Worm (Caenorhabditis elegans): Measurements from ENCODE around the gene rpn-13.

The rpn-13 gene

DNA sequence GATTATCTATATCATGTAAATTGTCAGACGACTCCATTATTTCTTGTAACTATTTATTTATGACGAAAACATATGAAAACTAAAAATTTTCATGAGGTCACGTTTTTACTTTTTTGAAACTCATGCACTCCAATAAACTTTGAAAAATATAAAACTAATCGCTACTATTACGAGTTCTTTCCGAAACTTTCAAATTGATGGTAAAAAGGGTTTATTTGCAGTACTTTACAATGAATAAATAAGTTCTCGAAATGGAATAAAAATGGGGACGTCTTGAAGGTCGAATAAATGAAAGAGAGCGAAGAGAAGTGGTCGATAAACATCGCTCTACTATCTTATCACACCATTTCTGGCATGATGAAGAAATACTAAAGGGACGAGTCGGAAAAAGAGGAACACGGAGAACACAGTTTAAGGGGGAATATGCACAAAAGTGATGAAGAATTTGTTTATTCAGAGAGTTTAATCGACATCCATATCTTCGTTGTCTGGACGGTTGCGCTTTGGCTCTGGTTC lies 1.8 kb downstream of the rpn-13 start, which contains the start of gene let-767:
TSS of gene let-767 (minus strand) at position 51 of the 516 bp plus-strand sequence.
- TF ChIP-seq tlf-1 (GFP tag; optimal IDR thresholded peaks at IDR 0.05) = no peak
- no peak for TF ChIP-seq atf-7 (tag; optimal IDR thresholded peaks at IDR 0.05)
- no peak for TF ChIP-seq sea-2 (GFP tag; IDR thresholded peaks at IDR 0.05)
- no peak for TF ChIP-seq F23B12.7 (tag; optimal IDR thresholded peaks at IDR 0.05; ENCODE audit: insufficient read depth)
- TF ChIP-seq ekl-4 (GFP tag; IDR thresholded peaks at IDR 0.05) = peak; percentile 32; the same call in 1 of the 2 replicates
- TF ChIP-seq F33H1.4 (GFP tag; IDR thresholded peaks at IDR 0.05) = no peak
- TF ChIP-seq snpc-4 (GFP tag; optimal IDR thresholded peaks at IDR 0.05) = no peak
- no peak for TF ChIP-seq snpc-4 (tag; optimal IDR thresholded peaks at IDR 0.05)
- TF ChIP-seq hmg-1.2 (GFP tag; IDR thresholded peaks at IDR 0.05) = 0 out of 2 replicates have a peak, but pooled peaks have one; percentile 4
- TF ChIP-seq madf-3 (GFP tag; IDR thresholded peaks at IDR 0.05) = 0 out of 2 replicates have a peak, but pooled peaks have one; percentile 36
- TF ChIP-seq akir-1 (GFP tag; optimal IDR thresholded peaks at IDR 0.05) = no peak
- TF ChIP-seq nhr-120 (GFP tag; IDR thresholded peaks at IDR 0.05) = no peak
- no peak for TF ChIP-seq Y56A3A.18 (GFP tag; IDR thresholded peaks at IDR 0.05)
- TF ChIP-seq ceh-91 (GFP tag; IDR thresholded peaks at IDR 0.05) = no peak
- peak; percentile 45 for TF ChIP-seq nhr-80 (tag; optimal IDR thresholded peaks at IDR 0.05)
- no peak for TF ChIP-seq madf-6 (GFP tag; IDR thresholded peaks at IDR 0.05)

DNA sequence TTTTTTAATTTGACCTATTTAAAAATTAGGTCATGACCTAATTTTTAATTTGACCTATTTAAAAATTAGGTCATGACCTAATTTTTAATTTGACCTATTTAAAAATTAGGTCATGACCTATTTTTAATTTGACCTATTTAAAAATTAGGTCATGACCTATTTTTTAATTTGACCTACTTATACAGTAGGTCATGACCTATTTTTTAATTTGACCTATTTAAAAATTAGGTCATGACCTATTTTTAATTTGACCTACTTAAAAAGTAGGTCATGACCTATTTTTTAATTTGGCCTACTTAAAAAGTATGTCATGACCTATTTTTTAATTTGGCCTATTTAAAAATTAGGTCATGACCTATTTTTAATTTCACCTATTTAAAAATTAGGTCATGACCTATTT lies 4.0 kb downstream of the rpn-13 start:
- TF ChIP-seq madf-6 (GFP tag; IDR thresholded peaks at IDR 0.05) (peak; percentile 69), madf-8 (GFP tag; conservative IDR thresholded peaks at IDR 0.05) (peak; percentile 41; the same call in 1 of the 2 replicates)

DNA sequence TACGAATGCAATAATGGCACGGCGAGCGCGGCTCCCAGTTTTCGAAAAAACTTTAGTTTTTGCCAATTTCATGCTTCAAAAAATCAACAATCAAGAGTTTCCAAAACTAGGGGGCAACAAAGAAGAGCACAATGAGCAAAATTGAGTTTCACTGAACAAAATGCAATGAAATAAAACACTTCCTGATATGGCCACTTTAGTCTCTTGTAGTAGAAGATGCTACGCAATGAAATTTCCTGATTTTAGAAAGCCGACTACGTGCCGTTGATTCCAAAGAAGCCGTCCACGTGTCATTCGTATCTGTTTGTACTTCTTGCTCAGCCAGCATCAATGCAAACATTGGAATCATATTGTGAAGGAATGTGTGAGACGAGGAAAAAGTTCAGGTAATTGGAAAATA lies 7.4 kb downstream of the rpn-13 start:
- TF ChIP-seq snpc-4 (GFP tag; optimal IDR thresholded peaks at IDR 0.05) = no peak
- TF ChIP-seq snpc-4 (tag; optimal IDR thresholded peaks at IDR 0.05) = no peak
- TF ChIP-seq ama-1 (optimal IDR thresholded peaks at IDR 0.05) = no peak
- no peak for TF ChIP-seq ama-1 (GFP tag; optimal IDR thresholded peaks at IDR 0.05)
- TF ChIP-seq snpc-1.3 (tag; optimal IDR thresholded peaks at IDR 0.05; ENCODE audit: insufficient read depth) = no peak
- no peak for TF ChIP-seq egrh-3 (GFP tag; IDR thresholded peaks at IDR 0.05)
- TF ChIP-seq F49E8.2 (tag; optimal IDR thresholded peaks at IDR 0.05; ENCODE audit: insufficient read depth) = no peak
- TF ChIP-seq nfya-1 (tag; optimal IDR thresholded peaks at IDR 0.05; ENCODE audit: borderline replicate concordance, insufficient read depth) = no peak
- TF ChIP-seq fkh-3 (tag; optimal IDR thresholded peaks at IDR 0.05) = no peak
- TF ChIP-seq Y67H2A.10 (GFP tag; conservative IDR thresholded peaks at IDR 0.05) = no peak
- TF ChIP-seq ceh-40 (GFP tag; IDR thresholded peaks at IDR 0.05) = no peak
- TF ChIP-seq efl-1 (GFP tag; optimal IDR thresholded peaks at IDR 0.05) = no peak
- no peak for TF ChIP-seq nhr-27 (tag; optimal IDR thresholded peaks at IDR 0.05)

DNA sequence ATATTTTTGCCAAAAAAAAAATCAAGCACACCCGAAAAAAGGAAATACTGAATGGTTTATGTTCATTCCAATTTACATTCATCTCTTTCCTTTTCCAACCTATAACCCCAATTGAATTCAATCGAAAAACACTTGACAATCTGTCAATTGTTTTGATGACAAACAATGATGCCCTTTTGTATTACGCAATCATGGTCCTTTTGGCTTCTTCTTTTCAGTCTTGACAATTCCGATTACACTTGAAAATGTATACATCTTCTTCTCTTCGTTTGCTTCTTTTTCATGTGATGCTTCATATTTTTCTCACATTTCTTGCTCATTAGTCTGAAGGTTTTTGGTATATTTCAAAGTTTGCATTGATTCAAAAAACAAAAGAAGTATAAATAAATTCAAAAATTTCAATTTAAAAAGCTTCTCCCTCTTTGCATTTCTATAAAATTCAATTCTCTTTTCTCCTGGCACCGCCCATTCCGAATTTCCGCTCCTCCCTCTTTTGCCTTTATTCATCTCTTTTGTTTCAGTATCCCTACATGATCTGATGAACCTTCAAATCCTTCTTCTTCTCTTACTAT lies 10.4 kb downstream of the rpn-13 start, which contains the start of gene C56G2.4:
TSS of gene C56G2.4 (plus strand) at position 522 of the 572 bp plus-strand sequence.
- TF ChIP-seq pbrm-1 (GFP tag; IDR thresholded peaks at IDR 0.05) (no peak), hlh-26 (GFP tag; conservative IDR thresholded peaks at IDR 0.05) (no peak), nfya-2 (GFP tag; IDR thresholded peaks at IDR 0.05) (no peak), rcor-1 (GFP tag; IDR thresholded peaks at IDR 0.05) (no peak), rpc-1 (optimal IDR thresholded peaks at IDR 0.05) (no peak), rpc-1 (tag; optimal IDR thresholded peaks at IDR 0.05) (no peak), attf-5 (GFP tag; optimal IDR thresholded peaks at IDR 0.05) (no peak), tbp1 (GFP tag; optimal IDR thresholded peaks at IDR 0.05) (no peak), hmg-20 (GFP tag; IDR thresholded peaks at IDR 0.05) (no peak), mxl-1 (tag; optimal IDR thresholded peaks at IDR 0.05) (no peak), attf-6 (GFP tag; IDR thresholded peaks at IDR 0.05) (no peak), D2030.7 (GFP tag; IDR thresholded peaks at IDR 0.05) (no peak), sea-2 (GFP tag; IDR thresholded peaks at IDR 0.05) (no peak), let-526 (GFP tag; IDR thresholded peaks at IDR 0.05) (no peak), Y95B8A.8 (GFP tag; IDR thresholded peaks at IDR 0.05) (no peak), F33H1.4 (GFP tag; IDR thresholded peaks at IDR 0.05) (no peak), lin-40 (tag; optimal IDR thresholded peaks at IDR 0.05) (no peak), Y56A3A.18 (GFP tag; IDR thresholded peaks at IDR 0.05) (no peak), C17E4.6 (GFP tag; IDR thresholded peaks at IDR 0.05) (no peak), ekl-4 (GFP tag; IDR thresholded peaks at IDR 0.05) (no peak), F37B4.10 (GFP tag; IDR thresholded peaks at IDR 0.05) (no peak)

All from whole organism, young adult.